Worm (Caenorhabditis elegans) whole organism, L2 larva: ENCODE data around the gene mrp-7.

ENCODE experiments used
- aly-2 ChIP-seq: fragments of 150-350 bp; optimal IDR thresholded peaks from 2 replicates; lab custom pipeline; 2014; ENCODE audit warnings: missing biosample characterization, missing genetic modification characterization
- ceh-82 ChIP-seq: fragments of 150-350 bp; optimal IDR thresholded peaks from 2 replicates; lab custom pipeline; 2014; ENCODE audit warnings: missing biosample characterization, missing genetic modification characterization
- crh-2 ChIP-seq: sonication (generic microtip); optimal IDR thresholded peaks from 2 replicates; lab custom pipeline; 2017; ENCODE audit warnings: missing biosample characterization, missing genetic modification characterization
- dmd-4 ChIP-seq: sonication (generic microtip); optimal IDR thresholded peaks from 2 replicates; lab custom pipeline; 2017; ENCODE audit warnings: missing biosample characterization, missing genetic modification characterization
- egl-27 ChIP-seq: sonication (generic microtip); optimal IDR thresholded peaks from 3 replicates; lab custom pipeline; 2017; ENCODE audit warnings: missing biosample characterization, missing genetic modification reagents, missing genetic modification characterization
- lsy-2 ChIP-seq, 2 experiments: fragments of 150-350 bp in 1 of 2; sonication (generic microtip) in 1 of 2; optimal IDR thresholded peaks; 2 replicates each; lab custom pipeline; 2014 to 2017; ENCODE audit warnings: missing biosample characterization in 2 of 2, missing genetic modification characterization in 2 of 2
- nhr-6 ChIP-seq: fragments of 150-350 bp; optimal IDR thresholded peaks from 2 replicates; lab custom pipeline; 2014; ENCODE audit warnings: missing biosample characterization, missing genetic modification characterization
- sma-3 ChIP-seq: sonication (generic microtip); optimal IDR thresholded peaks from 2 replicates; lab custom pipeline; 2016; ENCODE audit warnings: missing genetic modification reagents, missing genetic modification characterization, missing compliant biosample characterization
- snpc-4 ChIP-seq: fragments of 150-350 bp; optimal IDR thresholded peaks from 2 replicates; lab custom pipeline; 2014; ENCODE audit warnings: missing biosample characterization, missing genetic modification characterization
- ztf-1 ChIP-seq: fragments of 200-800 bp; sonication (Bioruptor generic); conservative IDR thresholded peaks from 2 replicates; pipeline ENCODE4 v1.3.6; 2022; ENCODE audit warnings: missing genetic modification characterization, missing compliant biosample characterization
- ztf-4 ChIP-seq: fragments of 150-350 bp; optimal IDR thresholded peaks from 2 replicates; lab custom pipeline; 2014; ENCODE audit warnings: missing biosample characterization, missing genetic modification characterization

DNA sequence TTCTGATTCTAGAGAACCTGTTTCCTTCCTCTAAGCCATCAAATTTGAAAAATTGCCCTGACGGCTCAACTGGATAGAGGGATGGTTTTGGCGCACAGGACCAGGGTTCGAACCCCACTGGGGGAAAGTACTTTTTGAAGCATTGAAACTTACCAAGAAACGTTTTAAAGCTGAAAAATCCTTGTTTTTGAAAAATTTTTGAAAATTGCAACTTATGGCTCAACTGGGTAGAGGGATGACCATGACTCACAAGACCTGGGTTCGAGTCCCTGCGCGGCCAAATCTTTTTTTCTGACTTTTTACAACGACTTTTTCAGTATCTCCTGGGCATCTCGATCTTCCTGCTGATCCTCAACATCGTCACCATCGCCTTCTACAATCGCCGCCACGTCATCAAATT lies 3.8 kb upstream of the mrp-7 start:
- no peak for TF ChIP-seq ztf-4 (tag; lab: Kevin White, UChicago)
- no peak for TF ChIP-seq dmd-4 (tag; lab: Kevin White, UChicago)
- TF ChIP-seq nhr-6 (tag; lab: Kevin White, UChicago), result no peak
- TF ChIP-seq snpc-4, result no peak
- no peak for TF ChIP-seq aly-2 (tag; lab: Kevin White, UChicago)
- no peak for TF ChIP-seq ztf-1 (GFP tag; lab: Robert Waterston, UW)
- no peak for TF ChIP-seq egl-27 (tag; lab: Kevin White, UChicago)
- TF ChIP-seq crh-2 (tag; lab: Kevin White, UChicago), result no peak
- TF ChIP-seq ceh-82 (tag; lab: Kevin White, UChicago), result no peak
- no peak for TF ChIP-seq lsy-2 (tag; optimal IDR thresholded peaks at IDR 0.05; lab: Kevin White, UChicago)
- no peak for TF ChIP-seq sma-3
